Fruit fly (Drosophila melanogaster) whole organism: ENCODE measurements around the gene CG6999.

Experiments used
- CG8478 ChIP-seq: fragments of >200 bp; optimal IDR thresholded peaks from 2 replicates; lab custom pipeline; 2018; ENCODE audit warnings: inconsistent platforms
- Dll ChIP-seq: fragments of >200 bp; optimal IDR thresholded peaks from 2 replicates; lab custom pipeline; 2017
- pan ChIP-seq: fragments of >200 bp; optimal IDR thresholded peaks from 2 replicates; lab custom pipeline; 2017
- psq ChIP-seq: fragments of >200 bp; optimal IDR thresholded peaks from 2 replicates; lab custom pipeline; 2017
- usp ChIP-seq: fragments of >200 bp; optimal IDR thresholded peaks from 2 replicates; lab custom pipeline; 2017; ENCODE audit warnings: missing biosample characterization, missing genetic modification characterization, mixed read lengths

DNA sequence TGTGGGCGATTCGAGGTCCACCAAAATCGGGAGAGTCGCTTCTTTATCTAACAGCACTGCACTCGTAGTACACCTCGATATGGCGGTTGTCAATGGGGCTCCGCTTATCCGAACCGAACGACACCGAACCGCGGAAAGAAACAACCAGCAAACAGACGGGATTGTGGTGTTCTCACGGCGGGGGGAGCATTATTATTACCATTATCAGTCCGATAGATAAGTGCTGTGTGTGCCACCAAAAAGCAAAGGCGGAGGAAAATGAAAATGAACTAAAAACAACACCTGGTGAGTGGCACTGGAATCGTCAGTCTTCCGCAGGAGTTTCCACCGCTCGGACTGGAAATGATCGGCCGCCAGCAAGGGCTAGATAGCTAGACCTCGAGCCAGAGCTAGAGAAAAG is 20.2 kb downstream of the CG6999 start, which contains the start of gene AP-1gamma:
- TF ChIP-seq CG8478 (no peak), psq (lab: Kevin White, UChicago) (no peak), usp (GFP tag; lab: Kevin White, UChicago) (no peak), pan (lab: Kevin White, UChicago) (no peak), Dll (no peak)
